Worm (Caenorhabditis elegans): ENCODE data around the gene F52E1.2.

ce11 chrV:8454995-8455446, 44.6 kb downstream of the F52E1.2 start, which contains the start of gene T23B12.11:
- TF ChIP-seq ama-1 (optimal IDR thresholded peaks at IDR 0.05), result no peak
- no peak for TF ChIP-seq dpl-1 (GFP tag; optimal IDR thresholded peaks at IDR 0.05)
- no peak for TF ChIP-seq snpc-4 (tag; optimal IDR thresholded peaks at IDR 0.05)
- no peak for TF ChIP-seq unc-86 (tag; optimal IDR thresholded peaks at IDR 0.05)
- TF ChIP-seq nhr-11 (tag; optimal IDR thresholded peaks at IDR 0.05), result no peak
- TF ChIP-seq mep-1 (tag; optimal IDR thresholded peaks at IDR 0.05), result peak; percentile 18
- TF ChIP-seq nhr-77 (tag; optimal IDR thresholded peaks at IDR 0.05), result no peak
- peak; percentile 40 for TF ChIP-seq snu-23 (GFP tag; optimal IDR thresholded peaks at IDR 0.05)
- no peak for TF ChIP-seq lin-15B (tag; optimal IDR thresholded peaks at IDR 0.05)
